ENCODE assay signal across 1 fruit fly cellular context in the genomic region with DNA sequence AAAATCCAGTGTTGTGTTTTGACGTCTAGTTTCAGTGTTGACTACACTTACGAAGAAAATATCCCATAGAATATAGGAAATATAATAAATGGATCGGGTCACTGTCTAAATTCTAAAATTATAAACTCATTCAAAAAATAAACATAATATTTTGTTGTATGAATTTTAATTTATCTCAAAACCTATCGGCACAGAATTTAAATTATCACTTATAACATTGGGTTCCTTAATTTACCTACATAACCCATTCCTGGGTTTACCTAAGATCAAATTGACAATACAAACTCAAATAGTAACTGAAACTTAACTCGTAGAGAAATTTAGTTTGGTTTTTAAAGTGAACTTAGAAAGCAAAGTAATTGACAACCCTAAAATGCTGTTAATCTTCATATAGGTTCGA.
TF ChIP-seq lines count a peak whose summit lies in the region.

No protein-coding gene starts in this region.

TF ChIP-seq in whole organism, embryonic, 481 proteins besides CTCF, POLR2A, EP300 and RAD21 (continued from another document and continues in another):
- TF ChIP-seq inv (GFP tag; IDR thresholded peaks at IDR 0.05; lab: Robert Waterston, UW; ENCODE audit: partially characterized antibody) (no peak), Hr78 (GFP tag; optimal IDR thresholded peaks at IDR 0.05; lab: Kevin White, UChicago) (no peak), CG11398 (GFP tag; optimal IDR thresholded peaks at IDR 0.05; lab: Kevin White, UChicago) (no peak), Dbx (GFP tag; IDR thresholded peaks at IDR 0.05; lab: Robert Waterston, UW) (no peak), CG14050 (GFP tag; IDR thresholded peaks at IDR 0.05; lab: Robert Waterston, UW) (no peak), CG1602 (GFP tag; optimal IDR thresholded peaks at IDR 0.05; lab: Kevin White, UChicago) (peak; percentile 25), Bgb (GFP tag; IDR thresholded peaks at IDR 0.05; lab: Robert Waterston, UW; ENCODE audit: partially characterized antibody) (no peak), CG17802 (tag; optimal IDR thresholded peaks at IDR 0.05; lab: Kevin White, UChicago) (no peak), CG31441 (GFP tag; IDR thresholded peaks at IDR 0.05; lab: Robert Waterston, UW) (0 out of 2 replicates have a peak, but pooled peaks have one; percentile 36), emc (GFP tag; optimal IDR thresholded peaks at IDR 0.05; lab: Kevin White, UChicago) (no peak), PHDP (tag; optimal IDR thresholded peaks at IDR 0.05; lab: Kevin White, UChicago) (no peak), az2 (GFP tag; optimal IDR thresholded peaks at IDR 0.05; lab: Kevin White, UChicago) (peak; percentile 53), Pdp1 (GFP tag; optimal IDR thresholded peaks at IDR 0.05; lab: Kevin White, UChicago) (no peak), fd96Cb (tag; optimal IDR thresholded peaks at IDR 0.05; lab: Kevin White, UChicago) (no peak), Drgx (GFP tag; IDR thresholded peaks at IDR 0.05; lab: Robert Waterston, UW) (no peak), unc-4 (GFP tag; IDR thresholded peaks at IDR 0.05; lab: Robert Waterston, UW; ENCODE audit: partially characterized antibody) (no peak), CG3847 (GFP tag; IDR thresholded peaks at IDR 0.05; lab: Robert Waterston, UW) (no peak), CG8281 (tag; optimal IDR thresholded peaks at IDR 0.05; lab: Kevin White, UChicago) (no peak), E2f2 (GFP tag; IDR thresholded peaks at IDR 0.05; lab: Robert Waterston, UW) (no peak), lmd (GFP tag; IDR thresholded peaks at IDR 0.05; lab: Robert Waterston, UW) (no peak), pnt (GFP tag; optimal IDR thresholded peaks at IDR 0.05; lab: Kevin White, UChicago) (peak; percentile 11), CG11695 (GFP tag; IDR thresholded peaks at IDR 0.05; lab: Robert Waterston, UW) (no peak), CG30020 (tag; optimal IDR thresholded peaks at IDR 0.05; lab: Kevin White, UChicago) (peak; percentile 19), chif (GFP tag; optimal IDR thresholded peaks at IDR 0.05; lab: Kevin White, UChicago) (no peak), HLH3B (GFP tag; IDR thresholded peaks at IDR 0.05; lab: Robert Waterston, UW) (no peak), CG30431 (GFP tag; optimal IDR thresholded peaks at IDR 0.05; lab: Kevin White, UChicago) (no peak), nom (GFP tag; optimal IDR thresholded peaks at IDR 0.05; lab: Kevin White, UChicago) (no peak), CG15601 (tag; optimal IDR thresholded peaks at IDR 0.05; lab: Kevin White, UChicago) (peak; percentile 29), vvl (GFP tag; IDR thresholded peaks at IDR 0.05; lab: Robert Waterston, UW) (no peak), CG11560 (tag; IDR thresholded peaks at IDR 0.05; lab: Robert Waterston, UW) (no peak), maf-S (GFP tag; optimal IDR thresholded peaks at IDR 0.05; lab: Kevin White, UChicago) (no peak), CG33557 (GFP tag; optimal IDR thresholded peaks at IDR 0.05; lab: Kevin White, UChicago) (peak; percentile 16), CG8478 (optimal IDR thresholded peaks at IDR 0.05; lab: Kevin White, UChicago) (no peak), ssp (GFP tag; IDR thresholded peaks at IDR 0.05; lab: Robert Waterston, UW) (no peak), Sox102F (GFP tag; optimal IDR thresholded peaks at IDR 0.05; lab: Kevin White, UChicago) (peak; percentile 17), trem (tag; optimal IDR thresholded peaks at IDR 0.05; lab: Kevin White, UChicago) (peak; percentile 60), CG31388 (GFP tag; optimal IDR thresholded peaks at IDR 0.05; lab: Kevin White, UChicago) (no peak), CG12071 (GFP tag; optimal IDR thresholded peaks at IDR 0.05; lab: Kevin White, UChicago) (no peak), NC2α (GFP tag; optimal IDR thresholded peaks at IDR 0.05; lab: Kevin White, UChicago) (no peak), ap (GFP tag; IDR thresholded peaks at IDR 0.05; lab: Robert Waterston, UW) (peak; percentile 30; the same call in 1 of the 2 replicates), Oaz (GFP tag; IDR thresholded peaks at IDR 0.05; lab: Robert Waterston, UW) (no peak), slbo (GFP tag; IDR thresholded peaks at IDR 0.05; lab: Robert Waterston, UW) (no peak), Xrp1 (GFP tag; IDR thresholded peaks at IDR 0.05; lab: Robert Waterston, UW) (peak; percentile 22; the same call in 1 of the 2 replicates), Ssrp (tag; optimal IDR thresholded peaks at IDR 0.05; lab: Kevin White, UChicago) (peak; percentile 46), pros (GFP tag; optimal IDR thresholded peaks at IDR 0.05; lab: Kevin White, UChicago) (no peak), CG17328 (GFP tag; IDR thresholded peaks at IDR 0.05; lab: Robert Waterston, UW) (no peak), CG11456 (GFP tag; IDR thresholded peaks at IDR 0.05; lab: Robert Waterston, UW) (no peak), nerfin-1 (tag; optimal IDR thresholded peaks at IDR 0.05; lab: Kevin White, UChicago) (peak; percentile 26), nmo (GFP tag; optimal IDR thresholded peaks at IDR 0.05; lab: Kevin White, UChicago) (peak; percentile 34), tap (tag; optimal IDR thresholded peaks at IDR 0.05; lab: Kevin White, UChicago) (no peak), gcm (GFP tag; optimal IDR thresholded peaks at IDR 0.05; lab: Kevin White, UChicago) (no peak), Sry-β (GFP tag; optimal IDR thresholded peaks at IDR 0.05; lab: Kevin White, UChicago) (no peak), Vsx1 (GFP tag; optimal IDR thresholded peaks at IDR 0.05; lab: Kevin White, UChicago) (no peak), lilli (GFP tag; optimal IDR thresholded peaks at IDR 0.05; lab: Kevin White, UChicago) (peak; percentile 40), CG32767 (GFP tag; IDR thresholded peaks at IDR 0.05; lab: Robert Waterston, UW) (no peak), CG4617 (GFP tag; optimal IDR thresholded peaks at IDR 0.05; lab: Kevin White, UChicago; ENCODE audit: borderline replicate concordance) (no peak), luna (GFP tag; optimal IDR thresholded peaks at IDR 0.05; lab: Kevin White, UChicago) (no peak), Sry-δ (GFP tag; optimal IDR thresholded peaks at IDR 0.05; lab: Kevin White, UChicago) (peak; percentile 13), CG15269 (tag; optimal IDR thresholded peaks at IDR 0.05; lab: Kevin White, UChicago) (no peak), ewg (GFP tag; optimal IDR thresholded peaks at IDR 0.05; lab: Kevin White, UChicago) (no peak), gem (tag; optimal IDR thresholded peaks at IDR 0.05; lab: Kevin White, UChicago) (peak; percentile 61), CG8290 (GFP tag; optimal IDR thresholded peaks at IDR 0.05; lab: Kevin White, UChicago) (no peak), CG8290 (tag; optimal IDR thresholded peaks at IDR 0.05; lab: Kevin White, UChicago) (peak in 1 of 2 experiments; percentile 68), crc (GFP tag; optimal IDR thresholded peaks at IDR 0.05; lab: Kevin White, UChicago) (no peak), CG6272 (GFP tag; IDR thresholded peaks at IDR 0.05; lab: Robert Waterston, UW) (no peak), CG7963 (GFP tag; IDR thresholded peaks at IDR 0.05; lab: Robert Waterston, UW; ENCODE audit: partially characterized antibody) (no peak), otp (GFP tag; IDR thresholded peaks at IDR 0.05; lab: Robert Waterston, UW) (no peak), schlank (tag; optimal IDR thresholded peaks at IDR 0.05; lab: Kevin White, UChicago) (no peak), al (GFP tag; IDR thresholded peaks at IDR 0.05; lab: Robert Waterston, UW) (no peak), Blimp-1 (GFP tag; optimal IDR thresholded peaks at IDR 0.05; lab: Kevin White, UChicago) (no peak), chn (GFP tag; optimal IDR thresholded peaks at IDR 0.05; lab: Kevin White, UChicago) (no peak), crp (GFP tag; optimal IDR thresholded peaks at IDR 0.05; lab: Kevin White, UChicago) (no peak), kni (GFP tag; optimal IDR thresholded peaks at IDR 0.05; lab: Kevin White, UChicago) (no peak), h (optimal IDR thresholded peaks at IDR 0.05; lab: Kevin White, UChicago) (no peak), CG4328 (GFP tag; optimal IDR thresholded peaks at IDR 0.05; lab: Kevin White, UChicago) (no peak), CG16813 (GFP tag; IDR thresholded peaks at IDR 0.05; lab: Robert Waterston, UW; ENCODE audit: partially characterized antibody) (no peak), CG15479 (GFP tag; optimal IDR thresholded peaks at IDR 0.05; lab: Kevin White, UChicago) (no peak), CG42726 (GFP tag; IDR thresholded peaks at IDR 0.05; lab: Robert Waterston, UW; ENCODE audit: partially characterized antibody) (no peak), Stat92E (GFP tag; optimal IDR thresholded peaks at IDR 0.05; lab: Kevin White, UChicago) (no peak), dpn (GFP tag; optimal IDR thresholded peaks at IDR 0.05; lab: Kevin White, UChicago) (peak in 1 of 2 experiments; percentile 23), Hmx (GFP tag; optimal IDR thresholded peaks at IDR 0.05; lab: Kevin White, UChicago) (no peak), CG1024 (GFP tag; IDR thresholded peaks at IDR 0.05; lab: Robert Waterston, UW) (no peak), scrt (GFP tag; optimal IDR thresholded peaks at IDR 0.05; lab: Kevin White, UChicago) (no peak), sens (GFP tag; lab: Kevin White, UChicago) (peak; percentile 82), chm (GFP tag; IDR thresholded peaks at IDR 0.05; lab: Robert Waterston, UW) (no peak), CkIIα-i1 (GFP tag; IDR thresholded peaks at IDR 0.05; lab: Robert Waterston, UW) (no peak), btn (GFP tag; optimal IDR thresholded peaks at IDR 0.05; lab: Kevin White, UChicago) (no peak), CG10462 (GFP tag; optimal IDR thresholded peaks at IDR 0.05; lab: Kevin White, UChicago) (no peak), Hey (tag; optimal IDR thresholded peaks at IDR 0.05; lab: Kevin White, UChicago) (no peak), D19B (GFP tag; optimal IDR thresholded peaks at IDR 0.05; lab: Kevin White, UChicago) (no peak), pum (GFP tag; optimal IDR thresholded peaks at IDR 0.05; lab: Kevin White, UChicago) (peak; percentile 30), CG12219 (GFP tag; optimal IDR thresholded peaks at IDR 0.05; lab: Kevin White, UChicago) (no peak), gro (GFP tag; optimal IDR thresholded peaks at IDR 0.05; lab: Kevin White, UChicago) (no peak), ac (GFP tag; optimal IDR thresholded peaks at IDR 0.05; lab: Kevin White, UChicago) (no peak), Asciz (GFP tag; optimal IDR thresholded peaks at IDR 0.05; lab: Kevin White, UChicago) (no peak), ara (GFP tag; IDR thresholded peaks at IDR 0.05; lab: Robert Waterston, UW) (no peak), CG32772 (GFP tag; IDR thresholded peaks at IDR 0.05; lab: Robert Waterston, UW) (no peak), ro (GFP tag; IDR thresholded peaks at IDR 0.05; lab: Robert Waterston, UW) (no peak), mirr (GFP tag; optimal IDR thresholded peaks at IDR 0.05; lab: Kevin White, UChicago) (no peak), exex (tag; optimal IDR thresholded peaks at IDR 0.05; lab: Kevin White, UChicago) (no peak), ase (GFP tag; IDR thresholded peaks at IDR 0.05; lab: Robert Waterston, UW) (no peak), CG17568 (GFP tag; optimal IDR thresholded peaks at IDR 0.05; lab: Kevin White, UChicago) (no peak), zen (tag; optimal IDR thresholded peaks at IDR 0.05; lab: Kevin White, UChicago) (peak; percentile 28), bsh (GFP tag; optimal IDR thresholded peaks at IDR 0.05; lab: Kevin White, UChicago) (peak in 1 of 2 experiments; percentile 23), stwl (tag; optimal IDR thresholded peaks at IDR 0.05; lab: Kevin White, UChicago) (peak; percentile 74), Lim3 (GFP tag; IDR thresholded peaks at IDR 0.05; lab: Robert Waterston, UW) (no peak), sens-2 (GFP tag; IDR thresholded peaks at IDR 0.05; lab: Robert Waterston, UW) (no peak), insv (GFP tag; optimal IDR thresholded peaks at IDR 0.05; lab: Kevin White, UChicago) (no peak), cg (GFP tag; optimal IDR thresholded peaks at IDR 0.05; lab: Kevin White, UChicago) (no peak), sqz (GFP tag; optimal IDR thresholded peaks at IDR 0.05; lab: Kevin White, UChicago) (peak; percentile 35), CG2116 (GFP tag; optimal IDR thresholded peaks at IDR 0.05; lab: Kevin White, UChicago) (peak; percentile 26), tx (GFP tag; optimal IDR thresholded peaks at IDR 0.05; lab: Kevin White, UChicago) (no peak), CG18011 (GFP tag; optimal IDR thresholded peaks at IDR 0.05; lab: Kevin White, UChicago) (no peak), Ptx1 (GFP tag; IDR thresholded peaks at IDR 0.05; lab: Robert Waterston, UW) (no peak), CG13775 (GFP tag; optimal IDR thresholded peaks at IDR 0.05; lab: Kevin White, UChicago) (peak; percentile 39), CG3065 (GFP tag; optimal IDR thresholded peaks at IDR 0.05; lab: Kevin White, UChicago) (no peak), CG10959 (GFP tag; IDR thresholded peaks at IDR 0.05; lab: Robert Waterston, UW) (no peak), gsb (GFP tag; IDR thresholded peaks at IDR 0.05; lab: Robert Waterston, UW) (no peak), CG5245 (GFP tag; optimal IDR thresholded peaks at IDR 0.05; lab: Kevin White, UChicago) (no peak), CG13424 (tag; optimal IDR thresholded peaks at IDR 0.05; lab: Kevin White, UChicago) (peak; percentile 21), dan (GFP tag; IDR thresholded peaks at IDR 0.05; lab: Robert Waterston, UW) (no peak), CG3407 (GFP tag; optimal IDR thresholded peaks at IDR 0.05; lab: Kevin White, UChicago) (no peak), mam (GFP tag; optimal IDR thresholded peaks at IDR 0.05; lab: Kevin White, UChicago) (peak; percentile 21), HLH54F (GFP tag; optimal IDR thresholded peaks at IDR 0.05; lab: Kevin White, UChicago) (peak; percentile 18), lov (optimal IDR thresholded peaks at IDR 0.05; lab: Kevin White, UChicago) (no peak), lov (GFP tag; IDR thresholded peaks at IDR 0.05; lab: Robert Waterston, UW) (no peak), CG6689 (GFP tag; IDR thresholded peaks at IDR 0.05; lab: Robert Waterston, UW) (no peak; the same call in 1 of the 2 replicates), Atf-2 (GFP tag; optimal IDR thresholded peaks at IDR 0.05; lab: Kevin White, UChicago) (peak; percentile 12), tna (GFP tag; IDR thresholded peaks at IDR 0.05; lab: Robert Waterston, UW; ENCODE audit: partially characterized antibody) (no peak), CG14965 (GFP tag; optimal IDR thresholded peaks at IDR 0.05; lab: Kevin White, UChicago; ENCODE audit: borderline replicate concordance) (no peak), hbn (GFP tag; IDR thresholded peaks at IDR 0.05; lab: Robert Waterston, UW; ENCODE audit: partially characterized antibody) (no peak), CG9932 (GFP tag; IDR thresholded peaks at IDR 0.05; lab: Robert Waterston, UW) (no peak), pfk (GFP tag; optimal IDR thresholded peaks at IDR 0.05; lab: Kevin White, UChicago) (no peak)
